Fruit fly (Drosophila melanogaster) whole organism: ENCODE results near the gene CRAT.
A peak's percentile ranks its signal among the peaks of the same experiment; 100 is the strongest.

Experiments used
- CG8478 ChIP-seq: fragments of >200 bp; optimal IDR thresholded peaks from 2 replicates; lab custom pipeline; 2018; ENCODE audit warnings: inconsistent platforms
- Dll ChIP-seq: fragments of >200 bp; optimal IDR thresholded peaks from 2 replicates; lab custom pipeline; 2017
- EcR ChIP-seq, 2 experiments: fragments of >200 bp; optimal IDR thresholded peaks; 2 replicates each; lab custom pipeline; 2017; ENCODE audit warnings: missing biosample characterization in 2 of 2, missing genetic modification characterization in 2 of 2, missing genetic modification reagents in 2 of 2
- pan ChIP-seq: fragments of >200 bp; optimal IDR thresholded peaks from 2 replicates; lab custom pipeline; 2017
- psq ChIP-seq: fragments of >200 bp; optimal IDR thresholded peaks from 2 replicates; lab custom pipeline; 2017
- usp ChIP-seq: fragments of >200 bp; optimal IDR thresholded peaks from 2 replicates; lab custom pipeline; 2017; ENCODE audit warnings: missing biosample characterization, missing genetic modification characterization, mixed read lengths

CRAT gene

DNA sequence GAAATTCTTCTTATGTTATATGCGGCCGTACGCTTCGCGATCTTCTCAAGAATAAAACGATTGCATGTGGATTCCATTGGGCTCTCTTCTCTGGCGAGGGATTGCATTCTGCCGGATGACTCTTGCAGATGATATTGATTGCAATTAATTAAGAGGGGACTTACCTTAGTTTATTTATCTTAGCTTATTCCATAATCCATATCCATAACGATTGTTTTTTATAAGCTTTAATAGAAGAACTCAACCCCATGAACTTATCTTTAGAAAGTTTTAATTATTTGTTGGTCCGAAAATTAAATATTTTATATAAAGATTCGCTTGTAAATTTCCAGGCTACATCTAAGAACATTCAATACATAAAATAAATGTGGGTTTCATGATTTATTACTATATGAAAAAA, at the start of gene CRAT:
TSS of gene CRAT (minus strand) at position 101 of the 400 bp plus-strand sequence.
- no peak for TF ChIP-seq CG8478 (lab: Kevin White, UChicago)
- no peak for TF ChIP-seq psq (lab: Kevin White, UChicago)
- TF ChIP-seq usp (GFP tag; lab: Kevin White, UChicago), result no peak
- no peak for TF ChIP-seq Dll
- TF ChIP-seq EcR (GFP tag; optimal IDR thresholded peaks at IDR 0.05; lab: Kevin White, UChicago), result no peak
- no peak for TF ChIP-seq pan (lab: Kevin White, UChicago)

DNA sequence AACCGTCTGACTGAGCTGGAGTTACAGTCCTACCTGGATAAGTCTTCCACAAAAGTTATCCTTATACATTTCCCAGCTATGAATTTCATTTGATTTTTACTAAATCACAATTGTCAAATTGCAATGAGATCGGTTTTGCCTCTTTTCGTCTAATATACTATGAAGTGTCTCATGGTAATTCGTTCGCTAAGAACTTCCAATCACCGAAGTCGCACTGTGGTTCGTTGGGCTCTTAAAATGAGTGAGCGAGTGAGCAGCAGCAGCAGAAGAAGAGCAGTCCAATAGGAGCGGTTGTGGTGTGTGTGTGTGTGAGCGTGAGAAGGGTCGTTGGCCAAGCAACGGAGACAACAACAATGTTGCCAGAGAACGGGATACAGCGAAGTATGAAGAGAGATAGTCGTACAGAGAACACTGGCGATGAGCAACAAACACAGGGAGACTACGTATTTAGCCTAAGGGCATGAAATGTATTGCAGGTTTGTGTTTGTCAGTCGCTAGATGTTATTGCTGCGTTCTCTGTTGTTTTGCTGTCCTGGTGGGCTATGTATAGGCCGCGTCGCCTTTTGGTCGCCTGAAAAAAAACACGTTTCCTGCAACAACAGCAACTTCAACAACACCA, 48.2 kb upstream of the CRAT start:
- TF ChIP-seq EcR (GFP tag; optimal IDR thresholded peaks at IDR 0.05; lab: Kevin White, UChicago), result peak; percentile 36 to 95
- no peak for TF ChIP-seq CG8478 (lab: Kevin White, UChicago)

DNA sequence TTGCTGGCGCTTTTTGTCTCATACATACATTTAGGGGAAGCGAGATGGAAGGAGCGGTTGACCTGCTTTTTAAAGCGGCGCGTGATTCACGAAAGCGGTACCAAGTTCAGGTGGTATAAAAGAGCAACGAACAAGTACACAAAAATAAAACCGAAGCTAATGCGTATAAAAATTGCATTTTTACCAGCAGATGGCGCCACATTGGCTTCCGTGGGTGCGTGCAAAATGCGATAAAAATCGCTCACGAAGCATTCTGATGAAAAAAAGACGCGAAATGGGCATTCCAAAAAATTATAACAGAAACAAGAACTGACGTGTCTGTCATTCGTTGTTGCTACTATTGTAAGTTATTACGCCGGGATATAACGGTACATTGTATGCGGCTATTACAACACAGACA, 47.3 kb upstream of the CRAT start:
- TF ChIP-seq usp (GFP tag; lab: Kevin White, UChicago) (no peak), EcR (GFP tag; optimal IDR thresholded peaks at IDR 0.05; lab: Kevin White, UChicago) (no peak), psq (lab: Kevin White, UChicago) (no peak), pan (lab: Kevin White, UChicago) (no peak), CG8478 (lab: Kevin White, UChicago) (no peak), Dll (no peak)

DNA sequence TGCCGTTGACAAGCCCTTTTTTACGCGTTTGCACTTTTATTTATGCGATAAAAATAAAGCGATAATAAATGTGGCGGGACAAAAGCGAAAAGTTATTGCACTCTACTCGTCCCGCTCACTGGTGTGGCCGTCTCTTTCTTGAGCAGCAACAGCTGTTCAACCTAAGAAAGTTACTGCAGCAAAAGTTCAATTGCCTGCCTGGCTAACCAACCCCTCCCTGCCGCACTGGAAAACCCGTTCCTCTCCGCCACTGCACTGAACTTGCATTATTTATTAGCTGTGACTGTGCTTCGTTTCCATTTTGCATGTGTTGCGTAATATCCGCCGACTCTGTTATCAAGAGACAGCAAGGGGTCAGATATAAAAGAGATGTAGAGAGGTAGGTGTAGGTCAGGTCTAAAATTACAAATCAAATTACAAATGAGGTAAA, 45.9 kb upstream of the CRAT start:
- TF ChIP-seq psq (lab: Kevin White, UChicago) (no peak), Dll (no peak), EcR (GFP tag; optimal IDR thresholded peaks at IDR 0.05; lab: Kevin White, UChicago) (peak; percentile 70 to 92), usp (GFP tag; lab: Kevin White, UChicago) (no peak), pan (lab: Kevin White, UChicago) (no peak), CG8478 (lab: Kevin White, UChicago) (no peak)

DNA sequence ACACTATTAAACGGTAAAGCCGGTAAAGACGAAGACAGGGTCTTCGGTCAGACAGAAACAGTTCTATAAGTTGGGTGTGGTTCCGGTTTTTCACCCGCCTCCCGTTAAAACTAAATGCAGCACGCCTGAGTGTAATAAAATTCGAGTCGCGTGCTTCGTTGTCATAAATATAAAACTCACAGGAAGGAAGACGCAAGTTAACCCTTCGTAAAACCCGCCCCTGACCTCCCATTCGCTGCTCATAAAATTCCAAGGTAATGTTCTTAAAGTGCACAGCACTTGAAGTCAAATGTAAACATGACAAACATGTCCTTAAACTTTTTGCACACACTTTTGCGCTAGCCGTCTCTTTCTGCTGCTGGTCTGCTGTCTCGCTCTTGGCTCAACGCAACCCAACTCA, 45.4 kb upstream of the CRAT start:
- no peak for TF ChIP-seq Dll
- no peak for TF ChIP-seq CG8478 (lab: Kevin White, UChicago)
- no peak for TF ChIP-seq usp (GFP tag; lab: Kevin White, UChicago)
- TF ChIP-seq pan (lab: Kevin White, UChicago), result no peak
- TF ChIP-seq psq (lab: Kevin White, UChicago), result no peak
- no peak for TF ChIP-seq EcR (GFP tag; optimal IDR thresholded peaks at IDR 0.05; lab: Kevin White, UChicago)

DNA sequence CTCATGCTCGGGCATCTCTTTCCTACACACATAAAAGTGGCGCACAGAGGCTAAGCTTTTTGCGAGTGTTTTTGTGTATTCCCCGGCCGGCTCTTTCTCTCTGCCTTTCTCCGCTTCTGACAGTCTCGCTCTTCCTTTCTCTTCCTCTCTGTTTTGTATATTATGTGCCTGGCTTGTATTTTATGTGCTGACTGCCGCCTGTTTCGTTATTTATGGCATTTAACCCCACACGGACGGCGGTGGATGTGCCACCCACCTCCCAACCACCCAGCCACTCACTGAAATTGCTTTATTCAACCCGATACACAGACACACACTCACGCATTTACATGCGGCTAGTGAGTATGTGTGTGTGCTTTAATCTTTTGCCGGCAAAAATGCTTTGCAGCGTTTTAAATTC, 44.1 kb upstream of the CRAT start:
- TF ChIP-seq usp (GFP tag; lab: Kevin White, UChicago), result no peak
- TF ChIP-seq CG8478 (lab: Kevin White, UChicago), result no peak
- no peak for TF ChIP-seq psq (lab: Kevin White, UChicago)
- TF ChIP-seq Dll, result no peak
- no peak for TF ChIP-seq EcR (GFP tag; optimal IDR thresholded peaks at IDR 0.05; lab: Kevin White, UChicago)
- no peak for TF ChIP-seq pan (lab: Kevin White, UChicago)

DNA sequence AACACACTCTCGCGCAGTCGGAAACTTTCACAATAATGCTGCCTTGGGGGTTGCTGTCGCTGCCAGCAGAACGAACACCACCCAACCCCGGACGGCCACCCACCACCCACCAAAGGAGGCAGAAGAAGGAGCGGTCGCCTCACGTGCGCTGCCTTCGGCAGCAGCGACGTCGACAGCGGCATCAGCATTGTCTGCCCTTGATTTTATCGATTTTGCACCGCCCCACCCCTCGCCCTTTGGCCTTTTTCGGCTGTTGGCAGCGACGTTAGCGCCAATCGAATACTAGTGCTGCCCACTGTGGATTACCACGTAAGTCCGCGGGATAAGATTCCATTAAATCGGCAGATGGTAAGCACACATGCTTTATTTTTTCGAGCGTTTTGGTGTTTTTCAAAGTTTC, 43.3 kb upstream of the CRAT start:
- TF ChIP-seq usp (GFP tag; lab: Kevin White, UChicago) (no peak), psq (lab: Kevin White, UChicago) (no peak), CG8478 (lab: Kevin White, UChicago) (no peak), pan (lab: Kevin White, UChicago) (no peak), Dll (no peak), EcR (GFP tag; optimal IDR thresholded peaks at IDR 0.05; lab: Kevin White, UChicago) (no peak)

DNA sequence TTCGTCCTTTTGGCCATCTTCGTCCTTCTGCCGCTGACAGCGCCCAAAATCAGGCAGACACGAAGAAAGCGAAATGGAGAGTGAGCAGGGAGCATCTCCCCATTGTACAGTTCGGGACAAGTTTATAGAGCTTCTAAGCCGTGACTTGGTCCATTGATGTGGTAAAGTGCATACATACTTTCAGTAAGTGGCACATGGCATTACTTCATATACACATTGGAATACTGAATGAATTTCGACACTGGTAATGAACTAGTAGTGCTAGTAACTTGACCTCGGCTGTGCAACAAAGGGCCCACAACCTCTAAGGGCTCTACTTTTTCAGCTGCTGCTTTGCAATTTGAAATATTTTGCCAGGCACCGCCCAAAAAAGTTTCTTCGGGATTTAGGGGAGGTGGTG, 40.4 kb upstream of the CRAT start:
- no peak for TF ChIP-seq CG8478 (lab: Kevin White, UChicago)
- TF ChIP-seq EcR (GFP tag; optimal IDR thresholded peaks at IDR 0.05; lab: Kevin White, UChicago), result no peak
- no peak for TF ChIP-seq usp (GFP tag; lab: Kevin White, UChicago)
- TF ChIP-seq pan (lab: Kevin White, UChicago), result no peak
- no peak for TF ChIP-seq Dll
- no peak for TF ChIP-seq psq (lab: Kevin White, UChicago)

DNA sequence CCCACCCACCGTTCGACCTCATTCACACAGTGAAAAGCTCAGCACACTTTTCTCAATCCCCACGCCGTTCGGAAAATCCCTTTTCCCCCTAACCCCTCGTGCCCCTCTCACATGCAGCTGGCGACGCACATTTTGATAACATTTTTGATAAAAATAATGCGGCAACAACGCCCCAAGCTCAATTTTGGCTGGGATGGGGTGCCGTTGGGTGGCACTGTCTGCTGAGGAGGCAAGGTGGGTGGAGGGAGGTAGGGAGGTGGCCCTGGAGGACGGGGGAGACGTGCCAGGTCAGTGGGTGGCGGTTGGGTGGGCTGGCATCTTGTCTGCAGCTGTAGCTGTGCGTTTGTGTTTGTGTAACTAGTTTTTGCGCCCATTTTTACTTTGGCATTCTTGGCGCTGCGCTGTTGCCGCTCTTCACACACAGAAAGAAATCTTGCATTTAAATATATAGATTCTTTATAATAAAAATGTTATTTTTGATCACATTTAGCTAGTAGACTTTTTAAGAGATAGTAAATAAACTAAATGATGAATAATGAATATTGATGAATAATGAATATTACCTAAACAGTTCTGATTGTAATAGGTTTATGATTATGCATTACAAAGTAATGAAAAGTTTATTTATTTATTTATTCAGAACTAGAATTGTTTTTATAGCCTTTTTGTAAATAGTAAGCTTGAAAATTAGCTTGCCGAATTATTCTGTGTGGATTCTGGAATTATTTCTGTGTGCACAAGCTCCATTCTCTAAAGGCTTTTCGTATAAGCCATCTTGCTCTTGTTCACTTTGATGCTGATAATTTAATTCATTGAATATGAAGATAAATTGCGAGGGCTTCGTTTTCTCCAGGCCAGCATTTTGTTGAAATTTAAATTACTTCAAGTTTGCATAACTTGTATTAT, 38.8 kb upstream of the CRAT start:
- no peak for TF ChIP-seq EcR (GFP tag; optimal IDR thresholded peaks at IDR 0.05; lab: Kevin White, UChicago)
- TF ChIP-seq usp (GFP tag; lab: Kevin White, UChicago), result no peak
- no peak for TF ChIP-seq Dll
- TF ChIP-seq CG8478 (lab: Kevin White, UChicago), result no peak
- no peak for TF ChIP-seq psq (lab: Kevin White, UChicago)
- TF ChIP-seq pan (lab: Kevin White, UChicago), result no peak

DNA sequence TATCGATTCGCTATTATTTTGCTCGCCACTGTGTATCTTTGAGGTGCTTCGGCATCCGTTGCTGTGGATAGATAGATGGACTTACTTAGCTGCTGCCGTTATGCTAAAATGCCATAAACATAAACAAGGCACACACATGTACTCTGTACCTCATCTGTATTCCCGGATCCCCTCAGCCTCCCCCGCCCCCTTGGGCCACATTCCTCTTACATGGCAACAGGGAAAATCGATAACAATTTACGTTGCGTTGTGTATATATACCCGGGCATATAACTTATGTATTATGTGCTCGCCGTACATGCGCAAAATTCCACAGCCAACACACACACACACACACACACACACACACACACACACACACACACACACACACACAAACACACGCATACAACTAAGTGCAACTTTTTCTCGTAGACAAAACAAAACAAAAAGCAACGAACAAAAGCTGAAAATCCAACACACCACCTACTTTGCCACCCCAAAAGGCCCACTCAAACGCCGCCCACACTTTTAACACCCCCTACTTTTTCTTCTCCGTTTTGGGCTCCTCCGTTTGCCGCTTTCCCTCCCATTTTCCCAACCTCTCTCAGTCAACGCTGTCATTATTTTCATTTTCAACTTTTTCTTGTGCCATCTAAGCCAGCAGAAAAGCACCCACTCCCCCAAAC, 38.1 kb upstream of the CRAT start:
- TF ChIP-seq usp (GFP tag; lab: Kevin White, UChicago), result no peak
- TF ChIP-seq pan (lab: Kevin White, UChicago), result no peak
- TF ChIP-seq CG8478 (lab: Kevin White, UChicago), result no peak
- no peak for TF ChIP-seq psq (lab: Kevin White, UChicago)
- no peak for TF ChIP-seq Dll
- no peak for TF ChIP-seq EcR (GFP tag; optimal IDR thresholded peaks at IDR 0.05; lab: Kevin White, UChicago)
